Worm (Caenorhabditis elegans): ENCODE data around the gene F58B4.6.

DNA sequence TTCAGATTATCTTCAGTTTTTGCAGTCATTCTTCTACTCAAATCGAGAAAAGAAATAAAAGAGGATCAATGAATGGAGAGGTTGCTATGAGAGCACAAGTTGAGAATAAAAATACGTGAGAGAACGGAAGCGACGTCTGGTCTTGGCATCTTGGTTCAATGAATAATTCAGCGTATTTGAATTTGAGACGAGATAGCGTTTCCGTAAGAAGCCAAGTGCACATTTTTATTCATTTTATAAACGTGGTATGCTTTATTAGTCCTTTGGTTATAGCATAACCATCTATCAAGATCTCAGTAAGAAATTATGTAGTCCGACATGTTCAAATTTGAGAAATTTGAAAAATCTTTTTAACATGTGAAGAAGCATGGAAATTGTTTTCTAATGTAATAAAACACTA, 6.5 kb upstream of the F58B4.6 start, which contains the start of gene F58B4.2:
- TF ChIP-seq elt-1 (tag; optimal IDR thresholded peaks at IDR 0.05), result no peak
- no peak for TF ChIP-seq nhr-77 (tag; optimal IDR thresholded peaks at IDR 0.05)
- TF ChIP-seq nhr-21 (tag; optimal IDR thresholded peaks at IDR 0.05), result no peak
- TF ChIP-seq ama-1 (optimal IDR thresholded peaks at IDR 0.05), result no peak
- TF ChIP-seq unc-62 (GFP tag; optimal IDR thresholded peaks at IDR 0.05), result no peak
- no peak for TF ChIP-seq lin-13 (GFP tag; optimal IDR thresholded peaks at IDR 0.05)
- TF ChIP-seq zag-1 (tag; optimal IDR thresholded peaks at IDR 0.05), result no peak
- TF ChIP-seq unc-39 (tag; optimal IDR thresholded peaks at IDR 0.05), result no peak

Measured in whole organism, L2 larva.